Worm (Caenorhabditis elegans) whole organism, L2 larva: ENCODE results near the gene F18H3.1.
A peak's percentile ranks its signal among the peaks of the same experiment; 100 is the strongest.

Experiments
- C34F6.9 ChIP-seq: fragments of 150-350 bp; optimal IDR thresholded peaks from 2 replicates; lab custom pipeline; 2014; ENCODE audit warnings: missing biosample characterization, missing genetic modification characterization
- F13H6.1 ChIP-seq: sonication (generic microtip); optimal IDR thresholded peaks from 2 replicates; lab custom pipeline; 2016; ENCODE audit warnings: missing genetic modification characterization, missing compliant biosample characterization
- R02D3.7 ChIP-seq: fragments of 150-350 bp; optimal IDR thresholded peaks from 2 replicates; lab custom pipeline; 2014; ENCODE audit warnings: missing biosample characterization, missing genetic modification characterization
- Y55F3AM.14 ChIP-seq: fragments of 200-800 bp; sonication (Bioruptor generic); optimal IDR thresholded peaks from 2 replicates; lab custom pipeline; 2018; ENCODE audit warnings: mild to moderate bottlenecking, missing genetic modification characterization, missing compliant biosample characterization
- ZK546.5 ChIP-seq: sonication (generic microtip); optimal IDR thresholded peaks from 2 replicates; lab custom pipeline; 2017; ENCODE audit warnings: missing biosample characterization, missing genetic modification characterization
- alr-1 ChIP-seq: fragments of 150-350 bp; optimal IDR thresholded peaks from 2 replicates; lab custom pipeline; 2014; ENCODE audit warnings: missing biosample characterization, missing genetic modification characterization
- aly-2 ChIP-seq: fragments of 150-350 bp; optimal IDR thresholded peaks from 2 replicates; lab custom pipeline; 2014; ENCODE audit warnings: missing biosample characterization, missing genetic modification characterization
- ama-1 ChIP-seq: fragments of 150-350 bp; optimal IDR thresholded peaks from 2 replicates; lab custom pipeline; 2018; ENCODE audit warnings: inconsistent platforms
- blmp-1 ChIP-seq: sonication (generic microtip); optimal IDR thresholded peaks from 2 replicates; lab custom pipeline; 2017; ENCODE audit warnings: missing genetic modification characterization, mild to moderate bottlenecking, missing compliant biosample characterization, antibody characterized with exemption, moderate library complexity; ENCODE audit not compliant: insufficient read depth
- ceh-82 ChIP-seq: fragments of 150-350 bp; optimal IDR thresholded peaks from 2 replicates; lab custom pipeline; 2014; ENCODE audit warnings: missing biosample characterization, missing genetic modification characterization
- crh-2 ChIP-seq: sonication (generic microtip); optimal IDR thresholded peaks from 2 replicates; lab custom pipeline; 2017; ENCODE audit warnings: missing biosample characterization, missing genetic modification characterization
- dmd-4 ChIP-seq: sonication (generic microtip); optimal IDR thresholded peaks from 2 replicates; lab custom pipeline; 2017; ENCODE audit warnings: missing biosample characterization, missing genetic modification characterization
- fos-1 ChIP-seq: fragments of 150-350 bp; optimal IDR thresholded peaks from 2 replicates; lab custom pipeline; 2014; ENCODE audit warnings: missing biosample characterization, missing genetic modification characterization
- gmeb-1 ChIP-seq: fragments of 150-350 bp; optimal IDR thresholded peaks from 2 replicates; lab custom pipeline; 2014; ENCODE audit warnings: missing biosample characterization, missing genetic modification characterization
- lin-11 ChIP-seq: fragments of 150-350 bp; sonication (generic microtip); optimal IDR thresholded peaks from 2 replicates; lab custom pipeline; 2014; ENCODE audit warnings: missing biosample characterization, missing genetic modification characterization, inconsistent platforms, mixed read lengths
- lin-13 ChIP-seq: fragments of 150-350 bp; optimal IDR thresholded peaks from 2 replicates; lab custom pipeline; 2014; ENCODE audit warnings: missing biosample characterization, missing genetic modification reagents, missing genetic modification characterization
- lin-39 ChIP-seq: fragments of 150-350 bp; optimal IDR thresholded peaks from 2 replicates; lab custom pipeline; 2014; ENCODE audit warnings: missing biosample characterization, missing genetic modification reagents, missing genetic modification characterization
- lsy-2 ChIP-seq, 2 experiments: fragments of 150-350 bp in 1 of 2; sonication (generic microtip) in 1 of 2; optimal IDR thresholded peaks; 2 replicates each; lab custom pipeline; 2014 to 2017; ENCODE audit warnings: missing biosample characterization in 2 of 2, missing genetic modification characterization in 2 of 2
- mab-5 ChIP-seq: fragments of 150-350 bp; optimal IDR thresholded peaks from 2 replicates; lab custom pipeline; 2014; ENCODE audit warnings: missing biosample characterization, missing genetic modification characterization
- mdl-1 ChIP-seq, 2 experiments: fragments of 150-350 bp in 1 of 2; sonication (generic microtip) in 1 of 2; optimal IDR thresholded peaks; 2 replicates each; lab custom pipeline; 2017; ENCODE audit warnings: missing biosample characterization in 2 of 2, missing genetic modification characterization in 2 of 2
- nhr-10 ChIP-seq: sonication (generic microtip); optimal IDR thresholded peaks from 2 replicates; lab custom pipeline; 2017; ENCODE audit warnings: missing biosample characterization, missing genetic modification characterization
- nhr-11 ChIP-seq: fragments of 150-350 bp; optimal IDR thresholded peaks from 2 replicates; lab custom pipeline; 2014; ENCODE audit warnings: missing biosample characterization, missing genetic modification characterization
- nhr-12 ChIP-seq: fragments of 150-350 bp; optimal IDR thresholded peaks from 2 replicates; lab custom pipeline; 2014; ENCODE audit warnings: missing biosample characterization, missing genetic modification characterization
- nhr-129 ChIP-seq: fragments of 150-350 bp; optimal IDR thresholded peaks from 2 replicates; lab custom pipeline; 2014; ENCODE audit warnings: missing biosample characterization, missing genetic modification characterization
- nhr-21 ChIP-seq: fragments of 150-350 bp; optimal IDR thresholded peaks from 2 replicates; lab custom pipeline; 2014; ENCODE audit warnings: missing biosample characterization, missing genetic modification characterization
- nhr-23 ChIP-seq: fragments of 150-350 bp; optimal IDR thresholded peaks from 2 replicates; lab custom pipeline; 2014; ENCODE audit warnings: missing biosample characterization, missing genetic modification reagents, missing genetic modification characterization
- nhr-237 ChIP-seq: fragments of 150-350 bp; optimal IDR thresholded peaks from 2 replicates; lab custom pipeline; 2014; ENCODE audit warnings: missing biosample characterization, missing genetic modification characterization
- nhr-25 ChIP-seq: fragments of 150-350 bp; sonication (generic microtip); optimal IDR thresholded peaks from 3 replicates; lab custom pipeline; 2014; ENCODE audit warnings: missing biosample characterization, missing genetic modification characterization
- nhr-6 ChIP-seq: fragments of 150-350 bp; optimal IDR thresholded peaks from 2 replicates; lab custom pipeline; 2014; ENCODE audit warnings: missing biosample characterization, missing genetic modification characterization
- nhr-77 ChIP-seq: fragments of 150-350 bp; optimal IDR thresholded peaks from 2 replicates; lab custom pipeline; 2014; ENCODE audit warnings: missing biosample characterization, missing genetic modification characterization
- peb-1 ChIP-seq: fragments of 150-350 bp; optimal IDR thresholded peaks from 2 replicates; lab custom pipeline; 2014; ENCODE audit warnings: missing biosample characterization, missing genetic modification characterization
- sem-4 ChIP-seq: fragments of 150-350 bp; optimal IDR thresholded peaks from 2 replicates; lab custom pipeline; 2014; ENCODE audit warnings: missing biosample characterization, missing genetic modification reagents, missing genetic modification characterization
- skn-1 ChIP-seq: sonication (generic microtip); optimal IDR thresholded peaks from 2 replicates; lab custom pipeline; 2017; ENCODE audit warnings: missing biosample characterization, missing genetic modification characterization
- sma-3 ChIP-seq: sonication (generic microtip); optimal IDR thresholded peaks from 2 replicates; lab custom pipeline; 2016; ENCODE audit warnings: missing genetic modification reagents, missing genetic modification characterization, missing compliant biosample characterization
- sma-9 ChIP-seq, 2 experiments: fragments of 150-350 bp in 1 of 2; sonication (generic microtip) in 1 of 2; optimal IDR thresholded peaks; 2 replicates each; lab custom pipeline; 2014 to 2016; ENCODE audit warnings: missing genetic modification characterization in 2 of 2, mild to moderate bottlenecking in 1 of 2, missing biosample characterization in 1 of 2, missing compliant biosample characterization in 1 of 2, missing genetic modification reagents in 1 of 2, moderate library complexity in 1 of 2
- snpc-4 ChIP-seq: fragments of 150-350 bp; optimal IDR thresholded peaks from 2 replicates; lab custom pipeline; 2014; ENCODE audit warnings: missing biosample characterization, missing genetic modification characterization
- unc-39 ChIP-seq: fragments of 150-350 bp; optimal IDR thresholded peaks from 2 replicates; lab custom pipeline; 2014; ENCODE audit warnings: missing biosample characterization, missing genetic modification characterization
- unc-62 ChIP-seq: fragments of 150-350 bp; optimal IDR thresholded peaks from 2 replicates; lab custom pipeline; 2014; ENCODE audit warnings: missing biosample characterization, missing genetic modification reagents, missing genetic modification characterization
- zag-1 ChIP-seq: fragments of 150-350 bp; optimal IDR thresholded peaks from 2 replicates; lab custom pipeline; 2014; ENCODE audit warnings: missing biosample characterization, missing genetic modification characterization
- ztf-1 ChIP-seq: fragments of 200-800 bp; sonication (Bioruptor generic); conservative IDR thresholded peaks from 2 replicates; pipeline ENCODE4 v1.3.6; 2022; ENCODE audit warnings: missing genetic modification characterization, missing compliant biosample characterization
- ztf-11 ChIP-seq: sonication (generic microtip); optimal IDR thresholded peaks from 2 replicates; lab custom pipeline; 2017; ENCODE audit warnings: missing biosample characterization, missing genetic modification characterization

Gene F18H3.1

DNA sequence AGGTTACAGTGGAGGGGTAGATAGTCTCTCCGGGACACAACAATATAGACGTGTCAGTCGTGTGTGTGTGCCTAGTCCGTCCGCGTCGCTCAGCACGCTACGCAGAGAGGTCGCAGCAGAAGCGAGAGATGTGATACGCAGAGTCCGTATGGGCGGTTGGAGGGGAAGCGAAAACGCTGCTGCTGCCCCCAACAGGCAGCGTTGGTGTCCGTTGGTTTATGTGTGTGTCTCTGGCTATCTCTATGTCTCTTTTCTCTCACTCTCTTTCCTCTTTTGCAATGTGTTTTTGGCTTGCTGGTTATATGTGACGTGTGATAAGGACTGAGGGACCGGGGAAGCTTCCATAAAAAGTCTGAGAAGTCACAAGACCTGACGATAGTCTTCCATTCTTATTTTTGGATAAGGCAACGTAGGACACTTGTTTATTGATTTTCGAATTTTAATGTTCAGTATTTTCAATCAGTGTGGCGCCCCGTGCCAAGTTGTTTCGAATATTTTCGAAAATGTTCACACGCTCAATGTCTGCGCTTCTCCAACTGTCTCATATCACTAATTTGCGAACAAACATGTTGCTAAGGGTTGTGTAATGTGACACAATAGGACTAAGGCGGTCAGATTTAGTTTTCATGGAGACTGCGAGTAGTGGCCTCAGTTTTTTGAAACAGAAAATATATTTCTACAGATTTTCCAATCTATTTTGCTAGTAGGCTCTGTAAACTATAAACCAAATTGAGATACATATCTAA lies 8.1 kb downstream of the F18H3.1 start, which contains the start of gene pab-2 (continued):
- no peak for TF ChIP-seq R02D3.7 (tag; lab: Kevin White, UChicago)
- no peak for TF ChIP-seq nhr-77 (tag; lab: Kevin White, UChicago)
- peak; percentile 43 for TF ChIP-seq nhr-6 (tag; lab: Kevin White, UChicago)
- TF ChIP-seq unc-62 (GFP tag; lab: Kevin White, UChicago): no peak
- no peak for TF ChIP-seq nhr-12 (tag; lab: Kevin White, UChicago)
- TF ChIP-seq ztf-11 (tag; lab: Kevin White, UChicago): no peak
- no peak for TF ChIP-seq ama-1 (lab: Kevin White, UChicago)
- TF ChIP-seq lin-39 (tag; lab: Kevin White, UChicago): no peak
- TF ChIP-seq nhr-10 (tag; lab: Kevin White, UChicago): no peak
- no peak for TF ChIP-seq nhr-11 (tag; lab: Kevin White, UChicago)
- TF ChIP-seq blmp-1: peak; percentile 54

DNA sequence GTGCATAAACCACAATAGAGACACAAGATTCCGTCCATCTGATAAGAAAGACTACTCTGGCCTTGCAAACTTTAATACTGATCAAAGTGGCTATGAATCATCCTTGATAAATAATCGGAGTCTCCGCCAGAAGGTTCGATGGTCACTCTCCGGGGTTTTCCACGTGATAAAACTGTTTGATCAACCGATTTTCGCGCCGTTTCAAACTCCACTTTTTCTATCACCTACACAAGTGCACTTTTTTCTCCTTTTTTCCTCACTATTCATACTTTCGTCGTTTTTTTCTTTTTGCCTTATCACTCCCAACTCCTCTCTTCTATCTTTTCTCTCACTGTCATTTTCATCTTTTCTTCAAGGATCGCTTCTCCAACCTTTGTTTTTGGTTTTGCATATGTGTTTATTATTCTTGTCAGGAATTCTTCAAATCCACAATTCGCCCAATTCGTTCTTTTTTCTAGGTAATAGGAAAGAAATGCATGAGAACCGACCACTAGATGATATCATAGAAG lies 9.2 kb downstream of the F18H3.1 start, which contains the start of gene F18H3.4:
TSS of gene F18H3.4 (plus strand) at position 459 of the 509 bp plus-strand sequence.
- TF ChIP-seq nhr-23 (tag; lab: Kevin White, UChicago): no peak
- TF ChIP-seq nhr-6 (tag; lab: Kevin White, UChicago): no peak
- no peak for TF ChIP-seq nhr-237 (tag; lab: Kevin White, UChicago)
- TF ChIP-seq ZK546.5: no peak
- peak; percentile 5 for TF ChIP-seq nhr-25
- no peak for TF ChIP-seq ceh-82 (tag; lab: Kevin White, UChicago)
- no peak for TF ChIP-seq lin-11 (tag; lab: Kevin White, UChicago)
- no peak for TF ChIP-seq Y55F3AM.14 (GFP tag; lab: Kevin White, UChicago)
- no peak for TF ChIP-seq unc-39 (tag; lab: Kevin White, UChicago)
- no peak for TF ChIP-seq lin-39 (tag; lab: Kevin White, UChicago)
- no peak for TF ChIP-seq snpc-4 (tag; lab: Kevin White, UChicago)
- TF ChIP-seq mab-5 (tag; lab: Kevin White, UChicago): no peak
- TF ChIP-seq C34F6.9 (tag; lab: Kevin White, UChicago): no peak
- no peak for TF ChIP-seq ztf-1 (GFP tag; lab: Robert Waterston, UW)
- no peak for TF ChIP-seq zag-1
- TF ChIP-seq nhr-129: peak; percentile 58
- no peak for TF ChIP-seq lin-13 (GFP tag; lab: Kevin White, UChicago)
- TF ChIP-seq nhr-21 (tag; lab: Kevin White, UChicago): peak; percentile 64
- TF ChIP-seq nhr-11 (tag; lab: Kevin White, UChicago): no peak
- no peak for TF ChIP-seq aly-2 (tag; lab: Kevin White, UChicago)
- TF ChIP-seq sem-4: peak; percentile 16
- no peak for TF ChIP-seq nhr-12 (tag; lab: Kevin White, UChicago)
- no peak for TF ChIP-seq unc-62 (GFP tag; lab: Kevin White, UChicago)
- TF ChIP-seq gmeb-1 (tag; lab: Kevin White, UChicago): peak; percentile 70
- TF ChIP-seq ama-1 (lab: Kevin White, UChicago): no peak
- TF ChIP-seq lsy-2 (tag; optimal IDR thresholded peaks at IDR 0.05; lab: Kevin White, UChicago): peak in 1 of 2 experiments; percentile 24
- peak; percentile 98 for TF ChIP-seq fos-1 (tag; lab: Kevin White, UChicago)
- TF ChIP-seq blmp-1: no peak
- no peak for TF ChIP-seq peb-1 (tag; lab: Kevin White, UChicago)
- no peak for TF ChIP-seq nhr-77 (tag; lab: Kevin White, UChicago)
- TF ChIP-seq mdl-1 (tag; optimal IDR thresholded peaks at IDR 0.05; lab: Kevin White, UChicago): peak; percentile 30 to 79
- peak; percentile 93 for TF ChIP-seq F13H6.1 (tag; lab: Kevin White, UChicago)
- peak; percentile 91 for TF ChIP-seq sma-3 (GFP tag; lab: Kevin White, UChicago)
- TF ChIP-seq skn-1 (tag; lab: Kevin White, UChicago): no peak
- TF ChIP-seq alr-1 (tag; lab: Kevin White, UChicago): no peak
- TF ChIP-seq crh-2 (tag; lab: Kevin White, UChicago): peak; percentile 77
- no peak for TF ChIP-seq dmd-4
- TF ChIP-seq sma-9 (GFP tag; optimal IDR thresholded peaks at IDR 0.05; lab: Kevin White, UChicago): peak; percentile 96
- no peak for TF ChIP-seq sma-9 (tag; optimal IDR thresholded peaks at IDR 0.05; lab: Kevin White, UChicago)
- TF ChIP-seq, all 48 proteins: peak for 12
